Worm (Caenorhabditis elegans) whole organism, late embryonic: ENCODE data around the gene F40G12.5.
"Not testable (repeated sequence)": the region's sequence is repeated elsewhere in the genome, so short reads cannot be mapped to it uniquely, and the experiment has no call there.

Source experiments
- ama-1 ChIP-seq: fragments of 150-350 bp; optimal IDR thresholded peaks from 2 replicates; lab custom pipeline; 2014
- ceh-30 ChIP-seq: fragments of 150-350 bp; optimal IDR thresholded peaks from 2 replicates; lab custom pipeline; 2014; ENCODE audit warnings: missing biosample characterization, missing genetic modification characterization
- ceh-6 ChIP-seq: fragments of 200-800 bp; sonication (Bioruptor generic); optimal IDR thresholded peaks from 2 replicates; lab custom pipeline; 2018; ENCODE audit warnings: mild to moderate bottlenecking, missing genetic modification characterization, missing compliant biosample characterization
- dve-1 ChIP-seq: sonication (generic microtip); optimal IDR thresholded peaks from 2 replicates; lab custom pipeline; 2017; ENCODE audit warnings: antibody characterized with exemption, mild to moderate bottlenecking, missing genetic modification characterization, missing compliant biosample characterization
- fax-1 ChIP-seq: sonication (generic microtip); optimal IDR thresholded peaks from 2 replicates; lab custom pipeline; 2016; ENCODE audit warnings: missing genotype, missing genetic modification characterization, missing compliant biosample characterization
- fkh-10 ChIP-seq: fragments of 150-350 bp; optimal IDR thresholded peaks from 2 replicates; lab custom pipeline; 2014; ENCODE audit warnings: missing biosample characterization, missing genetic modification reagents, missing genetic modification characterization
- nfya-1 ChIP-seq: sonication (generic microtip); optimal IDR thresholded peaks from 2 replicates; lab custom pipeline; 2017; ENCODE audit warnings: missing genetic modification characterization, mild to moderate bottlenecking, missing compliant biosample characterization, antibody characterized with exemption, moderate library complexity
- nhr-11 ChIP-seq: fragments of 150-350 bp; optimal IDR thresholded peaks from 2 replicates; lab custom pipeline; 2014; ENCODE audit warnings: missing biosample characterization, missing genetic modification characterization
- pros-1 ChIP-seq: fragments of 150-350 bp; optimal IDR thresholded peaks from 2 replicates; lab custom pipeline; 2014; ENCODE audit warnings: missing biosample characterization, missing genetic modification reagents, missing genetic modification characterization
- sox-4 ChIP-seq: sonication (generic microtip); optimal IDR thresholded peaks from 2 replicates; lab custom pipeline; 2017; ENCODE audit warnings: mild to moderate bottlenecking, missing genetic modification characterization, inconsistent platforms, missing compliant biosample characterization
- unc-3 ChIP-seq, 2 experiments: fragments of 200-800 bp in 1 of 2; sonication (Bioruptor generic) in 1 of 2; sonication (generic microtip) in 1 of 2; conservative IDR thresholded peaks in 1 of 2; optimal IDR thresholded peaks in 1 of 2; 2 replicates each; pipeline versions ENCODE4 v1.3.6 to Lab custom; 2016 to 2022; ENCODE audit warnings: missing compliant biosample characterization in 2 of 2, missing genetic modification characterization in 2 of 2, missing genetic modification reagents in 1 of 2
- unc-55 ChIP-seq: sonication (generic microtip); optimal IDR thresholded peaks from 2 replicates; lab custom pipeline; 2017; ENCODE audit warnings: missing biosample characterization, missing genetic modification reagents, missing genetic modification characterization

DNA sequence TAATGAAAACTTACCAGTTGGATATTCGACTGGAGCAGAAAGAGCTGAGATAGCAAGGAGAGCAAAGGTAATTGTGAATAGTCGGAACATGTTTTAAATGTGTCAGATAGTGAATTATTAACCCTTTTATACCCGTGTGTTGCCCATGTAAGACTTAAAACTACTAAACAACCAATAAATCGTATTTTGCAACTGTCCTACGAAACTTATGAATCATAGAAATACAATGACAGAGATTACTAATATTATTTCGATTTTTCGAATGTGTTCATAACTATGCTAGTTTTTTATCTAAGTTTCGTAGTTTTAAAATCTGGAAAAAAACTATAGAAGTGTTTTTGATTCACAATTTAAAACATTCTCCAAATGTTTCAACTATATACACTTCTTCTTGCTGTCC, 36.1 kb upstream of the F40G12.5 start, which contains the start of gene spig-4:
- not testable (repeated sequence) for TF ChIP-seq dve-1 (tag; lab: Kevin White, UChicago); pros-1 (tag; lab: Kevin White, UChicago); nfya-1 (tag; lab: Kevin White, UChicago); ceh-30 (tag; lab: Kevin White, UChicago); ceh-6 (GFP tag; lab: Kevin White, UChicago); sox-4 (tag; lab: Kevin White, UChicago); fax-1; unc-55 (GFP tag; lab: Kevin White, UChicago); fkh-10; ama-1 (lab: Kevin White, UChicago); nhr-11 (tag; lab: Kevin White, UChicago); unc-3 (GFP tag; conservative IDR thresholded peaks at IDR 0.05; lab: Robert Waterston, UW); unc-3 (tag; optimal IDR thresholded peaks at IDR 0.05; lab: Kevin White, UChicago)
